Worm (Caenorhabditis elegans) whole organism, L3 larva: ENCODE data around the gene Y71H2AM.14.
A peak's percentile ranks its signal among the peaks of the same experiment; 100 is the strongest.

Source experiments
- ZK546.5 ChIP-seq: sonication (generic microtip); optimal IDR thresholded peaks from 2 replicates; lab custom pipeline; 2017; ENCODE audit warnings: missing biosample characterization, missing genetic modification characterization
- aly-2 ChIP-seq: fragments of 150-350 bp; optimal IDR thresholded peaks from 2 replicates; lab custom pipeline; 2014; ENCODE audit warnings: missing biosample characterization, missing genetic modification characterization
- ceh-16 ChIP-seq: sonication (generic microtip); optimal IDR thresholded peaks from 2 replicates; lab custom pipeline; 2017; ENCODE audit warnings: missing biosample characterization, missing genetic modification characterization
- ceh-28 ChIP-seq: fragments of 150-350 bp; optimal IDR thresholded peaks from 2 replicates; lab custom pipeline; 2014; ENCODE audit warnings: missing biosample characterization, missing genetic modification reagents, missing genetic modification characterization
- ceh-9 ChIP-seq: sonication (generic microtip); optimal IDR thresholded peaks from 2 replicates; lab custom pipeline; 2018; ENCODE audit warnings: missing biosample characterization, missing genetic modification characterization
- daf-12 ChIP-seq: fragments of 150-350 bp; optimal IDR thresholded peaks from 2 replicates; lab custom pipeline; 2014; ENCODE audit warnings: missing biosample characterization, missing genetic modification reagents, missing genetic modification characterization
- egl-27 ChIP-seq: sonication (generic microtip); optimal IDR thresholded peaks from 4 replicates; lab custom pipeline; 2017; ENCODE audit warnings: missing biosample characterization, missing genetic modification reagents, missing genetic modification characterization
- egl-5 ChIP-seq: fragments of 150-350 bp; optimal IDR thresholded peaks from 2 replicates; lab custom pipeline; 2017; ENCODE audit warnings: missing biosample characterization, missing genetic modification reagents, missing genetic modification characterization, inconsistent platforms
- elt-2 ChIP-seq: sonication (generic microtip); optimal IDR thresholded peaks from 2 replicates; lab custom pipeline; 2016; ENCODE audit warnings: missing genetic modification reagents, mild to moderate bottlenecking, missing genetic modification characterization, missing compliant biosample characterization
- hmg-11 ChIP-seq: sonication (generic microtip); optimal IDR thresholded peaks from 2 replicates; lab custom pipeline; 2016; ENCODE audit warnings: missing genetic modification characterization, missing compliant biosample characterization
- jun-1 ChIP-seq: fragments of 150-350 bp; optimal IDR thresholded peaks from 2 replicates; lab custom pipeline; 2014; ENCODE audit warnings: missing biosample characterization, missing genetic modification reagents, missing genetic modification characterization
- nfya-1 ChIP-seq: sonication (generic microtip); optimal IDR thresholded peaks from 2 replicates; lab custom pipeline; 2017; ENCODE audit warnings: missing genetic modification characterization, mild to moderate bottlenecking, missing compliant biosample characterization, antibody characterized with exemption, moderate library complexity; ENCODE audit not compliant: insufficient read depth
- nhr-12 ChIP-seq: fragments of 150-350 bp; optimal IDR thresholded peaks from 2 replicates; lab custom pipeline; 2014; ENCODE audit warnings: missing biosample characterization, missing genetic modification characterization
- nhr-237 ChIP-seq: fragments of 150-350 bp; optimal IDR thresholded peaks from 2 replicates; lab custom pipeline; 2014; ENCODE audit warnings: missing biosample characterization, missing genetic modification characterization
- nhr-28 ChIP-seq: fragments of 150-350 bp; optimal IDR thresholded peaks from 2 replicates; lab custom pipeline; 2014; ENCODE audit warnings: missing biosample characterization, missing genetic modification characterization
- nhr-43 ChIP-seq: sonication (generic microtip); optimal IDR thresholded peaks from 2 replicates; lab custom pipeline; 2016; ENCODE audit warnings: mild to moderate bottlenecking, missing genetic modification characterization, missing compliant biosample characterization; ENCODE audit not compliant: poor library complexity, severe bottlenecking
- nhr-76 ChIP-seq: fragments of 150-350 bp; sonication (generic microtip); optimal IDR thresholded peaks from 5 replicates; lab custom pipeline; 2014; ENCODE audit warnings: missing biosample characterization, missing genetic modification characterization
- pha-4 ChIP-seq: fragments of 150-350 bp; optimal IDR thresholded peaks from 2 replicates; lab custom pipeline; 2014; ENCODE audit warnings: missing biosample characterization, missing genetic modification reagents, missing genetic modification characterization
- pqm-1 ChIP-seq: fragments of 150-350 bp; optimal IDR thresholded peaks from 2 replicates; lab custom pipeline; 2017; ENCODE audit warnings: missing biosample characterization, missing genetic modification characterization, inconsistent platforms
- skn-1 ChIP-seq: fragments of 150-350 bp; optimal IDR thresholded peaks from 2 replicates; lab custom pipeline; 2014; ENCODE audit warnings: missing biosample characterization, missing genetic modification characterization
- snpc-4 ChIP-seq: fragments of 150-350 bp; optimal IDR thresholded peaks from 2 replicates; lab custom pipeline; 2014; ENCODE audit warnings: missing biosample characterization, missing genetic modification characterization
- tbx-2 ChIP-seq: sonication (generic microtip); optimal IDR thresholded peaks from 2 replicates; lab custom pipeline; 2016; ENCODE audit warnings: mild to moderate bottlenecking, missing genetic modification characterization, missing compliant biosample characterization
- unc-62 ChIP-seq: fragments of 150-350 bp; sonication (generic microtip); optimal IDR thresholded peaks from 4 replicates; lab custom pipeline; 2014; ENCODE audit warnings: missing biosample characterization, missing genetic modification reagents, missing genetic modification characterization
- zag-1 ChIP-seq: fragments of 150-350 bp; optimal IDR thresholded peaks from 2 replicates; lab custom pipeline; 2014; ENCODE audit warnings: missing biosample characterization, missing genetic modification characterization
- ztf-11 ChIP-seq: fragments of 150-350 bp; optimal IDR thresholded peaks from 2 replicates; lab custom pipeline; 2014; ENCODE audit warnings: missing biosample characterization, missing genetic modification characterization
- ztf-4 ChIP-seq: fragments of 150-350 bp; optimal IDR thresholded peaks from 2 replicates; lab custom pipeline; 2014; ENCODE audit warnings: missing biosample characterization, missing genetic modification characterization

Gene Y71H2AM.14

DNA sequence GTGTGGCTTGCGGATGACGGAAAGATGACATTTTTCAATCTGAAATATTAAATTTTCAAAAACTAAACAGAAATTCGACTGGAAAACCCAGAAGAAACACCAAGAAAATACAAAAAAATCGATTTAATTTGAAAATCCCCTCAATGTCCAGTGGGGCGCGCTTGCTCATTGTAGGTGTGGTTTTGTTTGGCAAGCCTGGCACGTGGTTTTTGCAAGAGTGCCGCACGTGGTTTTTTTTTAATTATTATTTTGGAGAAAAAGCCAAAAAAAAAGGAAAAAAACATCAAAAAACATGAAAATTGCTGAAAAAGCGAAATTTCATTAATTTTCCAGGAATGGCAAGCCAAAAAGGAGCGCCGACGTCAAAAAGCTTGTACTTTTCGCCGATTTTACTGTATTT, 22.2 kb upstream of the Y71H2AM.14 start, which contains the start of gene swsn-3 (continued):
- TF ChIP-seq zag-1 (tag; lab: Kevin White, UChicago): peak; percentile 4
- TF ChIP-seq, all 47 proteins: peak for 26

DNA sequence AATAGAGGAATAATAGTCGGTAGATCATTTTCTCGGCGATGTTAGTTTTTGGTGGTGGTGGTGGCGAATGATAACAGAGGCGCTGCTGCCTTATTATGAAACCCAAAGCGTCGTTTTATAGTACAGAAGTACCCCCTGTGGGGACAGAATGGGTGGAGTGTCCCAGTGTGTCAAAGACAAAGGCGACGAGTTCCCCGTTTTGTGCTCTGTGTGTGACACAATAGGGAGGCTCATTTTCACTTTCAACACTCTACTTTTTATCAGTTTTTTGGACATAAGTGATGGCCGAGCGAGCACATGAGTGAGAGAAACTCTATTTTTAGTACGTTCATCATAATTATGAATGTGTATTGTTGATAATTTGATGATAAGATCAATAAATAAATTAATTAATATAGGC, 14.3 kb upstream of the Y71H2AM.14 start, which contains the start of gene pho-9:
TSS of gene pho-9 (minus strand) at position 91 of the 400 bp plus-strand sequence.
- TF ChIP-seq jun-1 (peak; percentile 64), nhr-43 (no peak), ceh-28 (no peak), skn-1 (tag; lab: Kevin White, UChicago) (no peak), elt-2 (peak; percentile 97), pha-4 (tag; lab: Kevin White, UChicago) (peak; percentile 31), daf-12 (tag; lab: Kevin White, UChicago) (no peak), nfya-1 (no peak), tbx-2 (tag; lab: Kevin White, UChicago) (no peak), pqm-1 (peak; percentile 91), ceh-16 (no peak), ztf-11 (tag; lab: Kevin White, UChicago) (no peak), egl-27 (tag; lab: Kevin White, UChicago) (no peak), nhr-12 (tag; lab: Kevin White, UChicago) (no peak)

DNA sequence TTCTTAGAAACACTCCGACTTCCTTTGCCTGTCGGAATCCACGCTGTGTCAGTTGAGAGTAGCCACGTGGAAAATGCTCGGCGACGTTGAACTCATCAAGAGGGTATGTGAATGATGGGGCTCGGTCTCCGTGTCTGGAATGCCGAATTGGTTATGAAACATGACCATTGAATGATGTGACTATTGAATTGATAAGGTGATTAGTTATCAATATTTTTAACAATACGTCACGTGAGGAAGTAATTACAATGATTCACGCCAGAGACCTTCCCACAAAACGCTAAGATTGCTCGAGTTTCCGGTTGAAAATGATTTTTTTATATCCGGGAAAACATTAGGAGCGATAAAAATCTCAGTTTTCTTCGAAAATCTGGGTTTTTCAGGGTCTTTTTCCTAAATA, 12.9 kb upstream of the Y71H2AM.14 start:
- TF ChIP-seq pqm-1 (peak; percentile 53), nhr-28 (tag; lab: Kevin White, UChicago) (no peak), snpc-4 (tag; lab: Kevin White, UChicago) (no peak), nfya-1 (no peak), tbx-2 (tag; lab: Kevin White, UChicago) (no peak), unc-62 (GFP tag; lab: Kevin White, UChicago) (no peak), elt-2 (peak; percentile 65), ZK546.5 (no peak), daf-12 (tag; lab: Kevin White, UChicago) (no peak), pha-4 (tag; lab: Kevin White, UChicago) (no peak)

ce11 chrIII:2758092-2758491, 11.6 kb upstream of the Y71H2AM.14 start:
- TF ChIP-seq hmg-11 (no peak), skn-1 (tag; lab: Kevin White, UChicago) (no peak), aly-2 (tag; lab: Kevin White, UChicago) (no peak), ceh-9 (tag; lab: Kevin White, UChicago) (no peak), nhr-76 (no peak)
- TF ChIP-seq, all 47 proteins: peak for 0

ce11 chrIII:2757478-2757877, 11.0 kb upstream of the Y71H2AM.14 start:
- TF ChIP-seq ztf-11 (tag; lab: Kevin White, UChicago): no peak
- no peak for TF ChIP-seq egl-5 (tag; lab: Kevin White, UChicago)
- TF ChIP-seq ztf-4: no peak

DNA sequence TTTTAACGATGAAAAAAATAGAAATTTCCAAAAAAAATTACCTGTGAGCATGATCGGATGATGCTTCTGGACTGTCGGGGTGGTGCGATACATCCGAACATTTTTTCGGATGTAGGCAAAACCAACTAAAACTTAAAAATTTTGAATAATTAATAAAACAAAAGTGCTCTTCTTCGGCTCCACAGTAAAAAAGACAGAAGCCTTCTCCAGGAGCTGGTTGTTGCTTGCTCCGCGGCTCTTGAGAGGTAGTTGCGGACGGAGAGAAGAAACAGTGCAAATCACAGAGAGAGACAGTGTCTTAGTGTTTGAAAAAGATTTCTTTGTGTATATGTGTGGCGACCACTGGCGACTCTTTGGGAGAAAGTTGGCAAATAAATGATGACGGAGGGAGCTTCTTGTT, 9.8 kb upstream of the Y71H2AM.14 start, which contains the start of gene gldi-9:
TSS of gene gldi-9 (minus strand) at position 101 of the 400 bp plus-strand sequence.
- TF ChIP-seq pha-4 (tag; lab: Kevin White, UChicago): peak; percentile 33
- TF ChIP-seq jun-1: no peak

DNA sequence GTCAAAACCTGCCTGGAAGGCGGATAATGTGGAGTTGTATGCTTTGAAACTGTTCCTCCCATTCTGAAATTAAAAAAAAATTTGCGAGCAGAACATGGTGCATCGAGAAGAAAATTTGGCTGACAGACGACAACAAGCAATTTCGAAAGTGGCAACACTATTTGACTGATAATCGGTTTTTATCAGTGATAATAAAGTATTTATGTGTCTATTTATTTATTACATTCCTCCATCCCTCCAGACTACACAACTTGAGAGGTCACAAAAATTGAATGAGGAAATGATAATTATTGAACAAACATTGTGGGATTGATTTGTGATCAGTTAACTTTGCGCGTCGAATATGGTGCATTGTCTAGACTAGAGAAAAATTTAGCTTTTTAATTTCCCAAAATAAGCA, 7.0 kb downstream of the Y71H2AM.14 start, which contains the start of gene cest-25:
TSS of gene cest-25 (minus strand) at position 63 of the 400 bp plus-strand sequence.
- TF ChIP-seq elt-2 (peak; percentile 93), ztf-11 (tag; lab: Kevin White, UChicago) (no peak), jun-1 (peak; percentile 50), pha-4 (tag; lab: Kevin White, UChicago) (peak; percentile 18), nhr-237 (tag; lab: Kevin White, UChicago) (no peak), pqm-1 (peak; percentile 81)
- TF ChIP-seq, all 47 proteins: peak for 4

- TF ChIP-seq nhr-43 (no peak), ZK546.5 (no peak), skn-1 (tag; lab: Kevin White, UChicago) (no peak), elt-2 (peak; percentile 70), jun-1 (no peak)
Observed at ce11 chrIII:2733606-2734183, 12.8 kb downstream of the Y71H2AM.14 start, which contains the start of gene Y71H2AM.12. Y71H2AM.12 (minus strand) TSS chrIII:2734091.
